Worm (Caenorhabditis elegans) whole organism, L4/young adult: ENCODE results near the gene ncx-5.

ENCODE experiments used
- W03F9.2 ChIP-seq: fragments of 150-350 bp; optimal IDR thresholded peaks from 2 replicates; lab custom pipeline; 2014; ENCODE audit warnings: missing biosample characterization, missing genetic modification characterization
- dao-5 ChIP-seq: sonication (generic microtip); optimal IDR thresholded peaks from 2 replicates; lab custom pipeline; 2016; ENCODE audit warnings: missing genotype, missing genetic modification characterization, moderate library complexity, missing compliant biosample characterization
- him-1 ChIP-seq: sonication (generic microtip); optimal IDR thresholded peaks from 2 replicates; lab custom pipeline; 2016; ENCODE audit warnings: missing genotype, missing genetic modification reagents, missing genetic modification characterization, missing compliant biosample characterization

ncx-5 gene

DNA sequence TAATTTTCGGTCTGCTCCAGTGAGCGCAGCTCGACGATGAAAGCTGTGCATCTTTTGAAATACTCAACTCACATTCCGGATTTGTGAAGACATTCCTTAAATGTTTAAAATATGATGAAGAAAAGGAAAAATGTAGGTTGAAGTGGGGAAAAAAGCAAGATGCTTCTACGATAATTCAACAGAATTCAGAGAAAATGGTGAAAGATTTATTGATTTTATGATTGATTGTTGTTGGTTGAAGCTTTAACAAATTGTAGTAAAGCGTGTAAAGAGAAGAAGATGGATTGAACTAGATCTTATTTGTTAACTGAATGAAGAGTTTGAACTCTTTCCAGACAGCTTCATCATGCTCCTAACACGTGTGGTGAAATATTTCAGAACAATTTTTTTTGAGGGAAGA, at the start of gene ncx-5:
Gene ncx-5, minus strand, starts transcription at position 101 of the 400 bp plus-strand sequence.
- no peak for TF ChIP-seq him-1 (tag; lab: Kevin White, UChicago)
- no peak for TF ChIP-seq W03F9.2 (tag; lab: Kevin White, UChicago)
- no peak for TF ChIP-seq dao-5 (tag; lab: Kevin White, UChicago)

DNA sequence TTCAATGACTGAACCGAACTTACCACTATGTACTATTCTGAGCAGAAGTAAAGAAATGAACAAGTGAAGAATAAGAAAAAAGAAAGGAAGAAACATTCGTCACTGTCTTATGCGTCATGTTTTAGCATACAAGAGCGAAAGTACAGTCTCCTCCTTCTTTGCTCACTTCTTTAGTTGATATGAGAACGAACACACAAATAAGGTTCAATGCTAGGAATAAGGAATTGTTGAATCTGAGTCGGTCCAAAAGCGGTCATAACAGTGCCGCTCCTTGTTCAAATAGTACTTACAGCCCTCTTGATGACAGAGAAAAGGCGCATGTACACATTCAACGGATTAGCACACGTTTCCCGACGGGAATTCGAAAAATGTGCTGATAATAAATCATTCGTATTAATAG, 49.2 kb upstream of the ncx-5 start, which contains the start of gene F25D1.8:
Gene F25D1.8, plus strand, starts transcription at position 301 of the 400 bp plus-strand sequence.
- TF ChIP-seq him-1 (tag; lab: Kevin White, UChicago): no peak

DNA sequence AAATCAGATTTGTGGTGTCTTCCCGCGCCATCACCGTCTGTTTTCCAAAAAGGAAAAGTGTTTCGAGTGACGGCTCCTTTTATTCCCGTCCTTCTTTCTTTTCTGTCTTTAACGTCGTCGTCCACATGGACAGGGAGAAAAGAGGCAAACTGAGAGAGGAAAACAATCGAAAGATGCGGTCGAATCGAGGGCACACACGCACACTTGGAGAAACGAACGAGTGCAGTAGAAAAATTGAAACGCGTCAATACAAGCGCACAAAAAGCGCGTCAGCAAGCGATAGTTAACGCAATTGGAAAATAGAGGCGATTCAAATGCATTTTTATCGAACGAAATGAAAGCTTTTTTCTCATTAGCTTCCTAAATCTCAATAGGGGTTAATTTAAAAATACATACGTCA, 46.9 kb upstream of the ncx-5 start:
- no peak for TF ChIP-seq dao-5 (tag; lab: Kevin White, UChicago)
- peak; percentile 88 for TF ChIP-seq him-1 (tag; lab: Kevin White, UChicago)
- TF ChIP-seq W03F9.2 (tag; lab: Kevin White, UChicago): peak; percentile 72

DNA sequence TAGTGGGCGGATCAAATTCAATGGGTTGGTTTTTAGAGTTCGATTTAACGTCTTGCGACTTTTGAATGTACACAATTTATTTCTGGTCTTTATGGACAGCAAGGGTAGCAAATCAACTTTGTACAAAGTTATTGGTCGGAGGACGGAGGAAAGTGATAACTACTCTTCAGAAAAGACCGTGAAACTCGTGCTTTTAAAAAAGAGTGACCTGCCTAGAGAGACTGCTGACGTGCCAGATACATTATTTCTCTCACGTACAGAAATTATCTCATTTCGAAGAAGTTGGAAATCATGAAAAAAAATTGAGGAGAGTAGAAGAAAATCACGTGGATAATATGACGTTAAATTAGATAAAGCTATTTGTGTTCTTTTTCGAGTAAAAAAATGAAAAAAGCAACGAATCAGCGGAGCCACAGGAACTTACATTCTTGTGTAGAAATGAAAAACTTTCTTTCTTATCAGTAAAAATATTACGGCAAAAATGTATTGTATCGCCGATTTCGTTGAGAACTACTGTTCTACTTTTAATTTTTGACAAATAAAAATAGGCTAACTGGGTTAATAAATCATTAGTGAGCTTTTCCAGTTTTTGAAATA, 46.3 kb upstream of the ncx-5 start, which contains the start of gene ppm-1.A:
Gene ppm-1.A, minus strand, starts transcription at position 294 of the 597 bp plus-strand sequence.
- TF ChIP-seq him-1 (tag; lab: Kevin White, UChicago) (no peak), W03F9.2 (tag; lab: Kevin White, UChicago) (no peak), dao-5 (tag; lab: Kevin White, UChicago) (no peak)

DNA sequence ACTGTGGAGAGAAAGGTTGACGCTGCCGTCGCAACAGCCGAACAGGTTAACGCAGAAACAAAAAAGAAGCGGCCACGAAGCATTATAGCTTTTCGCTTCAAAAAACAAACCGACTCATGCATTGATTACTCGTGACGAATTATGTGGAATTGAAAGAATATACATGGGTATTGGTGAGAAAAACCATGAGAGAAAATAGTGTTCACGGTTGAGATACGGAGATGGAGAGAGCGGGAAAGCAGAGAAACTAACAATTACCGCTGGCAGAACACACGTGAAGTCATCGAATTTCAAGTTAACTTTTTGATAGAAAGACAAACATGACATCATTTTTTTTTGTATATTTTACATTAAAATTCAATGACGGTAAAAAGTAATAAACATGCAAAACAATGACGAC, 45.4 kb upstream of the ncx-5 start:
- peak; percentile 20 for TF ChIP-seq W03F9.2 (tag; lab: Kevin White, UChicago)
- no peak for TF ChIP-seq him-1 (tag; lab: Kevin White, UChicago)
- no peak for TF ChIP-seq dao-5 (tag; lab: Kevin White, UChicago)

DNA sequence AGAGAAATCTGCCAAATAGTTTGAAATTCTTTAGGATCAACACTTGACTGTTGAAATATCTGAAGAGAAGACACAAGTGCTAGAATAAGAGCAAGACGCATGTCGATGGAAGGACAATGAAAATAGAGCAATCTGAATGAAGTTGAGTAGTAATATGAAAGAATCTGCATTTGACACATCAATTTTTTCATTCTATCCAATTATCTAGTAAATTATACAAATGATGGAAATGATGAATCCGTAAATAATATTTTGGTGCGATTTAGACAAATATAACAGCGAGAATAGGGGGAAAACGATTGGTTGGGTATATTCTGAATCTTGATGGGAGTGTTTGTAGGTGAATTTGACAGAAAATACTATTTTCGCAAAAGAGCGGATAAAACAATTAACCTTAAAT, 42.8 kb upstream of the ncx-5 start, which contains the start of gene txt-10:
Gene txt-10, minus strand, starts transcription at position 101 of the 400 bp plus-strand sequence.
- no peak for TF ChIP-seq W03F9.2 (tag; lab: Kevin White, UChicago)
- no peak for TF ChIP-seq him-1 (tag; lab: Kevin White, UChicago)
- no peak for TF ChIP-seq dao-5 (tag; lab: Kevin White, UChicago)

DNA sequence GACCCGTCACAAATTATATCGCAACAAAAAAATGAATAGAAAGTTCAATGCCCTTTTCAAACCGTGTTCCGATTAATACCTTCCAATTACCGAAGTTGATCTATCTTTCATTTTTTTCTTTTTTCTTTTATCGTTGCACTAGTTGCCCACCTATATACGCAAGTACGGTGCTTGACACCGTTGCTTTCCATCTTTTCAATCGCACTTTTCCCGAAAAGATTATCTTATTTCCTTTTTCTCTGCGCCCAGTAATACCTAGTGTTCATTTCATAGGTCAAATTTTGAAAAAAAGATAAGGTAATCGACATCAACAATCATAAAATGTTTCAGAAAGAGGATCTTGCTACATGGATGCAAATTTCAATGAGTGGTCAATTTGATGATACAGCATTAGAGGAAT, 39.7 kb upstream of the ncx-5 start:
- TF ChIP-seq dao-5 (tag; lab: Kevin White, UChicago) (no peak), W03F9.2 (tag; lab: Kevin White, UChicago) (no peak), him-1 (tag; lab: Kevin White, UChicago) (no peak)

DNA sequence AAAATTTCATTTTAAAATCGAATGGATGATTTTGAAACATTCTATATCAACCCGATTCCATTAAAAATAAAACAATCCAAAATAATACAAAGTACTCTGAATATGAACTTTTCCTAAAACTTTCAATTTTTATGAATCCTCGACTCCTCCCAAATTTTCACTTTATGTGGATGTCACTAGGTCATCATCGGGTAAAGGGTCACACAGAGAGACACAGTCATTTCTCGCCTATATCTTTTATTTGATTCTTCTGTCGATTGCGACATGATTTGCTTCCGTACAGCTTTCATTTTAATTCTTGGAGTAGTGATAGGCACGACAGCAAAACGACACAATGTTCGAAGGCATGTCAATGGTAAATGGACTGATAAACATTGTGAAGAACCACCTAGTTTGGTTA, 38.6 kb upstream of the ncx-5 start, which contains the start of gene F25D1.3:
Gene F25D1.3, plus strand, starts transcription at position 225 of the 400 bp plus-strand sequence.
- TF ChIP-seq dao-5 (tag; lab: Kevin White, UChicago): no peak
- no peak for TF ChIP-seq him-1 (tag; lab: Kevin White, UChicago)
- TF ChIP-seq W03F9.2 (tag; lab: Kevin White, UChicago): no peak

DNA sequence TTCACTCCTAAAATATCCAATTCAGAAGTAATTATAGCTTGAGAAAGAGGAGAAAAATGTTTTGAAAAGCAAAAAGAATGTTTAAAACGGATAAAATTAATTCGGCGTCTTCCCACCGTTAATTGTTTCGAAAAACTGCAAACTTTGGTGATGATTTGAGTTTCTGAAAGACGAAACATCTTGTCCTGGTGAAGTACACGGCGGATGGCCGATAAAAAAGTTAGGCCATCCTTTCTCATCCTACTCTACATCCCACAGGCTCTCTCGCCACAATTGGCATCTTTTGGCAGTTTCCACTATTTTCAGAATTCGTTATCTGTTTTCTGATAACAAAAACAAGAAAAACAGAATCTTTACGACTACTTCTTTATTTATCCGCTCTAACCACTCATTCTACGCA, 36.0 kb upstream of the ncx-5 start, which contains the start of the genes C35A5.8 and hda-11:
Gene C35A5.8, minus strand, starts transcription at position 7 of the 400 bp plus-strand sequence.
Gene hda-11, plus strand, starts transcription at position 283 of the 400 bp plus-strand sequence.
- TF ChIP-seq dao-5 (tag; lab: Kevin White, UChicago) (no peak), him-1 (tag; lab: Kevin White, UChicago) (peak; percentile 47), W03F9.2 (tag; lab: Kevin White, UChicago) (no peak)

DNA sequence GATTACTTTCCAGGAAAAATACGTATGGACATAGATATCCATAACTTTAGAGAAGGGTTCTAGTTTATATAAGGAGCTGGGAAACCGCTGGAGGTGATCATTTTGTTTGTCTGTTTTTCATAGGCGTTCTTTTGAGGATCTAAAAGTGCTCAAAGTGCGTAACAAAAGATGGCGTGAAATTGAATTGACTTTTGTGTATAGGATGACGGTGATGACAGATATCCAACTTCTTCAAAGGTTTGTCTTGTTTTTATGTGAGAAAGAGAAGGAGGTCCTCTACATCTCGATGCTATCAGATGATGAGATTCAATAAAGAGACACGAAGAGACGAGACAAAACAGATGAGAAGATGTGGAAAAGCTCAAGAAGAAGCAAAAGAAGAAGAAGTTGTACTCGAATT, 26.8 kb upstream of the ncx-5 start:
- no peak for TF ChIP-seq him-1 (tag; lab: Kevin White, UChicago)
- no peak for TF ChIP-seq dao-5 (tag; lab: Kevin White, UChicago)
- no peak for TF ChIP-seq W03F9.2 (tag; lab: Kevin White, UChicago)

DNA sequence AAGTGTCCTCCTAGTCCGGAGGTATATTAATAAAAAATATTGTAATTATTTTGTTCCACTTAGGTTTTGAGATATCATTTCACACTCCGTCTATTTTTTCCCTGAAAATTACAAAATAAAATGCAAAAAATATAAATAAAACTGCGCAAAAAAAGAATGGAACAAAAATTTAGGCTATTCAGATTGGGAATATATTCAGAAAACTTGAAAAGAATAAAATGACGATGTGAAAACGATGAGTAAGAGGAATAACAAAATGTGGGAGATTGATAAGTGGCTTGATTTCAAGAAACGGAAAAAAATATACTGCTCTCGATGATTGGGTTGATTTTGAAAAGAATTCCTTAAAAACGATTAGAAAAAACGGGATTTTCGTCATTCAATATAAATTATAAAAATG, 24.4 kb upstream of the ncx-5 start, which contains the start of gene dmsr-8:
Gene dmsr-8, minus strand, starts transcription at position 101 of the 400 bp plus-strand sequence.
- no peak for TF ChIP-seq W03F9.2 (tag; lab: Kevin White, UChicago)
- no peak for TF ChIP-seq dao-5 (tag; lab: Kevin White, UChicago)
- TF ChIP-seq him-1 (tag; lab: Kevin White, UChicago): no peak

DNA sequence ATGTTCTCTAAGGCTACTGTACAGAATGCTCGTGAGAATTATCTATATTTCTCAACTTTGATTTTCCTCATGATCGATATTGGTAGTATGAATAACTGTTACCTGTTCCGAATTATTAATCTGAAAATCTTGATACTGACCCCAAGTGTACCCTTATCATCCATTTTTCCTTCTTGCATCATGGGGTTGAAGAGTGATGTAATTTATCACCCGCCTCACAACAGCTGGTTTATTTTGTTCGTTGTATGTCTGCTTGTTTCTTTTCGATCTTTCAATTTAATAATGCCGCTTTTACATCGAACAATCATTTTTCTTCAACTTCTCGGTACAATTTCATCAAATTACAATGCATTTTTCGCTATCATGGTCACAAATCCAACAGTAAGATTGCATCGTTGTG, 19.0 kb upstream of the ncx-5 start, which contains the start of gene C35A5.6:
Gene C35A5.6, plus strand, starts transcription at position 283 of the 400 bp plus-strand sequence.
- TF ChIP-seq him-1 (tag; lab: Kevin White, UChicago) (no peak), W03F9.2 (tag; lab: Kevin White, UChicago) (no peak), dao-5 (tag; lab: Kevin White, UChicago) (no peak)

DNA sequence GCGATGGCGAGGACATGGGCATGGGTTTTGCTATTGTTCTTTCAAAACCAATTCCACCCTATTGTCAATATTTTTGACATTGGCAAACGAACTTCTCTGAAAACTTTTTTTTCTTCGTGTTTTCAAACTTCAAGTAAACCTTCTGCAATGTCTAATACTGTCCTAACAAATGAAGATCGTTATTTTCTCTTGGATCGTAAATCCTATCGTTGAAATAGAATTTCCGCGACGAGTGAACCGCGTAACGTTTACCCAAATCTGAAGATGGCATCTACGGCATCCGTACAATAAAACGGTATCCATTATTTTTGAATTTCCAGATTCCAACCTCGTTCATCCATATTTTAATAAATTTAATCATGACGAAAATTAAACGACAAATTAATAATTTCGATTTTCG, 15.7 kb upstream of the ncx-5 start, which contains the start of gene C35A5.5:
Gene C35A5.5, plus strand, starts transcription at position 301 of the 400 bp plus-strand sequence.
- TF ChIP-seq him-1 (tag; lab: Kevin White, UChicago): no peak

DNA sequence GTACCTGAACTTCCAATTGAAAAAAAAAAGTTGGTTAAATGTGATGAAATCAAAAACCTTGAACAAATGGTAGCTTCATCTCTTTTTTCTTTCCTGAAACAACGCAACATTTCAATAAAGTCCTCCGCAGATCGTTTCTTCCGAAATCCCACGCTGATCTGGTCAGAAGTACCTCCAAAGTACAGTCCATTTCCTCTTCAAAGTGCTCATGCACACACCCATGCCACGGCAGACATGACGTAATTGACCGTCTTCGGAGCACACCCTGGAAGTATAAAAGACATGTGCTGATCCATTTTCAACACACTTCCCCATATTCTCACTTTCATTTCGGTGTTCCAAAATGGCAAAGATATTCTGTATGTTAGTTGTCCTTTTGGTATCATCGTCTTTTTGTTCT, 14.0 kb upstream of the ncx-5 start, which contains the start of gene C35A5.10:
Gene C35A5.10, plus strand, starts transcription at position 301 of the 400 bp plus-strand sequence.
- TF ChIP-seq him-1 (tag; lab: Kevin White, UChicago): no peak
- no peak for TF ChIP-seq dao-5 (tag; lab: Kevin White, UChicago)
- TF ChIP-seq W03F9.2 (tag; lab: Kevin White, UChicago): no peak
